Worm (Caenorhabditis elegans) whole organism, L1 larva: Measurements from ENCODE around the gene rig-4.

Experiments used
- Y116A8C.19 ChIP-seq: sonication (generic microtip); optimal IDR thresholded peaks from 2 replicates; lab custom pipeline; 2016; ENCODE audit warnings: missing compliant biosample characterization, missing genetic modification characterization, borderline replicate concordance
- aha-1 ChIP-seq: fragments of 150-350 bp; optimal IDR thresholded peaks from 2 replicates; lab custom pipeline; 2014; ENCODE audit warnings: missing biosample characterization, missing genetic modification characterization
- ama-1 ChIP-seq: fragments of 150-350 bp; optimal IDR thresholded peaks from 2 replicates; lab custom pipeline; 2014
- blmp-1 ChIP-seq: fragments of 150-350 bp; optimal IDR thresholded peaks from 2 replicates; lab custom pipeline; 2014; ENCODE audit warnings: missing biosample characterization, missing genetic modification characterization
- ceh-82 ChIP-seq, 3 experiments: fragments of 150-350 bp in 1 of 3; sonication (generic microtip) in 2 of 3; optimal IDR thresholded peaks; 2 replicates each; lab custom pipeline; 2014 to 2017; ENCODE audit warnings: missing biosample characterization in 3 of 3, missing genetic modification characterization in 3 of 3
- ceh-88 ChIP-seq: fragments of 200-800 bp; sonication (Bioruptor generic); IDR thresholded peaks from 2 replicates; pipeline ENCODE4 v1.3.6; 2022; ENCODE audit warnings: missing genetic modification characterization, missing compliant biosample characterization
- dpl-1 ChIP-seq, 3 experiments: fragments of 150-350 bp in 2 of 3; sonication (generic microtip) in 1 of 3; optimal IDR thresholded peaks; 2 replicates each; lab custom pipeline; 2014 to 2017; ENCODE audit warnings: missing biosample characterization in 3 of 3, missing genetic modification characterization in 3 of 3, missing genetic modification reagents in 3 of 3
- dsc-1 ChIP-seq: sonication (generic microtip); optimal IDR thresholded peaks from 2 replicates; lab custom pipeline; 2016; ENCODE audit warnings: mild to moderate bottlenecking, missing genetic modification characterization, missing compliant biosample characterization
- efl-1 ChIP-seq, 4 experiments: fragments of 150-350 bp; optimal IDR thresholded peaks in 3 of 4; peaks in 1 of 4; 1 replicate in 1 of 4; 2 replicates in 3 of 4; lab custom pipeline; 2014; ENCODE audit warnings: missing biosample characterization in 2 of 4, missing genetic modification characterization in 2 of 4, missing genetic modification reagents in 2 of 4
- efl-3 ChIP-seq: fragments of 200-800 bp; sonication (Bioruptor generic); optimal IDR thresholded peaks from 2 replicates; lab custom pipeline; 2018; ENCODE audit warnings: mild to moderate bottlenecking, missing genetic modification characterization, missing compliant biosample characterization
- egl-27 ChIP-seq, 2 experiments: fragments of 150-350 bp in 1 of 2; sonication (generic microtip); optimal IDR thresholded peaks; 3 replicates each; lab custom pipeline; 2017 to 2018; ENCODE audit warnings: missing biosample characterization in 2 of 2, missing genetic modification characterization in 2 of 2, missing genetic modification reagents in 2 of 2
- elt-3 ChIP-seq, 6 experiments: fragments of 150-350 bp in 1 of 6; sonication (generic microtip); optimal IDR thresholded peaks; 2 replicates each; lab custom pipeline; 2017 to 2018; ENCODE audit warnings: missing biosample characterization in 6 of 6, missing genetic modification characterization in 6 of 6, inconsistent platforms in 1 of 6
- ets-5 ChIP-seq: fragments of 200-800 bp; sonication (Bioruptor generic); IDR thresholded peaks from 2 replicates; pipeline ENCODE4 v1.3.6; 2022; ENCODE audit warnings: missing genetic modification characterization, missing compliant biosample characterization
- fkh-8 ChIP-seq: sonication (generic microtip); optimal IDR thresholded peaks from 2 replicates; lab custom pipeline; 2016; ENCODE audit warnings: mild to moderate bottlenecking, missing genetic modification characterization, missing compliant biosample characterization
- grh-1 ChIP-seq: fragments of 200-800 bp; sonication (Bioruptor generic); IDR thresholded peaks from 2 replicates; pipeline ENCODE4 v1.3.6; 2022; ENCODE audit warnings: missing genetic modification reagents, missing genetic modification characterization, missing compliant biosample characterization
- hlh-17 ChIP-seq: fragments of 200-800 bp; sonication (Bioruptor generic); optimal IDR thresholded peaks from 2 replicates; lab custom pipeline; 2018; ENCODE audit warnings: missing genetic modification characterization, mild to moderate bottlenecking, missing compliant biosample characterization, moderate library complexity, borderline replicate concordance
- hpl-2 ChIP-seq: fragments of 150-350 bp; optimal IDR thresholded peaks from 2 replicates; lab custom pipeline; 2014; ENCODE audit warnings: missing biosample characterization, missing genetic modification reagents, missing genetic modification characterization
- irx-1 ChIP-seq: sonication (generic microtip); optimal IDR thresholded peaks from 2 replicates; lab custom pipeline; 2016; ENCODE audit warnings: missing genetic modification characterization, missing compliant biosample characterization
- lin-14 ChIP-seq: fragments of 200-800 bp; sonication (Bioruptor generic); optimal IDR thresholded peaks from 2 replicates; lab custom pipeline; 2018; ENCODE audit warnings: mild to moderate bottlenecking, missing genetic modification characterization, moderate library complexity, missing compliant biosample characterization
- lir-3 ChIP-seq: sonication (generic microtip); optimal IDR thresholded peaks from 2 replicates; lab custom pipeline; 2016; ENCODE audit warnings: mild to moderate bottlenecking, missing genetic modification characterization, moderate library complexity, missing compliant biosample characterization; ENCODE audit not compliant: poor library complexity
- mef-2 ChIP-seq: fragments of 150-350 bp; optimal IDR thresholded peaks from 2 replicates; lab custom pipeline; 2014; ENCODE audit warnings: missing biosample characterization, missing genetic modification characterization
- mep-1 ChIP-seq: fragments of 150-350 bp; optimal IDR thresholded peaks from 2 replicates; lab custom pipeline; 2014; ENCODE audit warnings: missing biosample characterization, missing genetic modification characterization
- nhr-12 ChIP-seq: sonication (generic microtip); optimal IDR thresholded peaks from 2 replicates; lab custom pipeline; 2017; ENCODE audit warnings: missing biosample characterization, missing genetic modification characterization
- nhr-19 ChIP-seq: fragments of 200-800 bp; sonication (Bioruptor generic); conservative IDR thresholded peaks from 2 replicates; pipeline ENCODE4 v1.3.6; 2022; ENCODE audit warnings: missing genetic modification characterization, missing compliant biosample characterization
- nhr-20 ChIP-seq: sonication (generic microtip); optimal IDR thresholded peaks from 2 replicates; lab custom pipeline; 2016; ENCODE audit warnings: mild to moderate bottlenecking, missing genetic modification characterization, missing compliant biosample characterization
- nhr-28 ChIP-seq: fragments of 150-350 bp; optimal IDR thresholded peaks from 2 replicates; lab custom pipeline; 2014; ENCODE audit warnings: missing biosample characterization, missing genetic modification characterization
- nhr-71 ChIP-seq: sonication (generic microtip); optimal IDR thresholded peaks from 2 replicates; lab custom pipeline; 2016; ENCODE audit warnings: mild to moderate bottlenecking, missing genetic modification characterization, moderate library complexity, missing compliant biosample characterization
- nhr-84 ChIP-seq: sonication (generic microtip); optimal IDR thresholded peaks from 2 replicates; lab custom pipeline; 2017; ENCODE audit warnings: missing biosample characterization, missing genetic modification characterization
- nhr-85 ChIP-seq: sonication (generic microtip); peaks from one replicate; lab custom pipeline; 2016; ENCODE audit warnings: missing genetic modification characterization, inconsistent platforms, missing compliant biosample characterization
- nhr-90 ChIP-seq: sonication (generic microtip); optimal IDR thresholded peaks from 2 replicates; lab custom pipeline; 2016; ENCODE audit warnings: mild to moderate bottlenecking, missing genetic modification characterization, missing compliant biosample characterization; ENCODE audit not compliant: poor library complexity
- pag-3 ChIP-seq: sonication (generic microtip); optimal IDR thresholded peaks from 2 replicates; lab custom pipeline; 2017; ENCODE audit warnings: missing genetic modification characterization, mild to moderate bottlenecking, missing compliant biosample characterization, antibody characterized with exemption, borderline replicate concordance; ENCODE audit not compliant: insufficient read depth
- snu-23 ChIP-seq: sonication (generic microtip); optimal IDR thresholded peaks from 2 replicates; lab custom pipeline; 2016; ENCODE audit warnings: missing genetic modification characterization, missing compliant biosample characterization
- sox-4 ChIP-seq: sonication (generic microtip); optimal IDR thresholded peaks from 2 replicates; lab custom pipeline; 2016; ENCODE audit warnings: missing genetic modification characterization, missing compliant biosample characterization
- tbx-2 ChIP-seq: sonication (generic microtip); optimal IDR thresholded peaks from 2 replicates; lab custom pipeline; 2016; ENCODE audit warnings: missing genetic modification characterization, missing compliant biosample characterization
- unc-130 ChIP-seq: fragments of 150-350 bp; optimal IDR thresholded peaks from 2 replicates; lab custom pipeline; 2017; ENCODE audit warnings: missing biosample characterization, missing genetic modification characterization, inconsistent platforms
- zip-4 ChIP-seq: fragments of 200-800 bp; sonication (Bioruptor generic); optimal IDR thresholded peaks from 2 replicates; lab custom pipeline; 2018; ENCODE audit warnings: mild to moderate bottlenecking, missing genetic modification characterization, moderate library complexity, missing compliant biosample characterization
- ztf-4 ChIP-seq: fragments of 150-350 bp; optimal IDR thresholded peaks from 2 replicates; lab custom pipeline; 2014; ENCODE audit warnings: missing biosample characterization, missing genetic modification characterization

Gene rig-4

ce11 chrIV:8004019-8004418 lies at the start of gene rig-4:
Gene rig-4, minus strand, starts transcription at chrIV:8004119.
- TF ChIP-seq lin-14 (GFP tag; lab: Kevin White, UChicago), result no peak
- no peak for TF ChIP-seq mef-2
- TF ChIP-seq ama-1 (lab: Kevin White, UChicago), result no peak
- no peak for TF ChIP-seq sox-4 (tag; lab: Kevin White, UChicago)
- no peak for TF ChIP-seq mep-1 (tag; lab: Kevin White, UChicago)
- no peak for TF ChIP-seq dpl-1 (GFP tag; optimal IDR thresholded peaks at IDR 0.05; lab: Kevin White, UChicago)
- no peak for TF ChIP-seq hlh-17 (GFP tag; lab: Kevin White, UChicago)
- TF ChIP-seq hpl-2 (GFP tag; lab: Kevin White, UChicago), result no peak
- no peak for TF ChIP-seq ceh-88 (GFP tag; lab: Robert Waterston, UW)
- no peak for TF ChIP-seq nhr-90 (tag; lab: Kevin White, UChicago)
- TF ChIP-seq aha-1 (tag; lab: Kevin White, UChicago), result no peak
- no peak for TF ChIP-seq grh-1 (GFP tag; lab: Robert Waterston, UW)
- no peak for TF ChIP-seq nhr-12 (tag; lab: Kevin White, UChicago)
- no peak for TF ChIP-seq ztf-4 (tag; lab: Kevin White, UChicago)

ce11 chrIV:8052694-8053093 lies 48.8 kb upstream of the rig-4 start:
- TF ChIP-seq ceh-82 (tag; optimal IDR thresholded peaks at IDR 0.05; lab: Kevin White, UChicago) (no peak), lin-14 (GFP tag; lab: Kevin White, UChicago) (peak; percentile 61), Y116A8C.19 (tag; lab: Kevin White, UChicago) (no peak)
- TF ChIP-seq, all 84 proteins: peak for 1

- no peak for TF ChIP-seq aha-1 (tag; lab: Kevin White, UChicago)
- TF ChIP-seq lir-3 (tag; lab: Kevin White, UChicago), result no peak
- no peak for TF ChIP-seq nhr-19 (GFP tag; lab: Robert Waterston, UW)
These were observed 44.2 kb upstream of the rig-4 start for ce11 chrIV:8048083-8048482.

ce11 chrIV:8044574-8044973 lies 40.7 kb upstream of the rig-4 start, which contains the start of gene nhr-258:
Gene nhr-258, plus strand, starts transcription at chrIV:8044938.
- TF ChIP-seq dsc-1 (tag; lab: Kevin White, UChicago) (peak; percentile 11), lin-14 (GFP tag; lab: Kevin White, UChicago) (peak; percentile 19), elt-3 (tag; optimal IDR thresholded peaks at IDR 0.05; lab: Kevin White, UChicago) (peak in 4 of 6 experiments; percentile 59 to 66 (median 63)), efl-3 (GFP tag; lab: Kevin White, UChicago) (no peak), pag-3 (tag; lab: Kevin White, UChicago) (no peak), fkh-8 (tag; lab: Kevin White, UChicago) (no peak), nhr-20 (peak; percentile 35), tbx-2 (no peak), nhr-28 (tag; lab: Kevin White, UChicago) (no peak), efl-1 (optimal IDR thresholded peaks at IDR 0.05; lab: Kevin White, UChicago) (no peak), efl-1 (GFP tag; optimal IDR thresholded peaks at IDR 0.05 in 1 of 2; lab: Kevin White, UChicago) (no peak), Y116A8C.19 (tag; lab: Kevin White, UChicago) (no peak), zip-4 (GFP tag; lab: Kevin White, UChicago) (no peak), nhr-71 (peak; percentile 38), nhr-85 (peak; percentile 88), nhr-84 (no peak), blmp-1 (peak; percentile 64), aha-1 (tag; lab: Kevin White, UChicago) (no peak), ets-5 (no peak)
- TF ChIP-seq, all 84 proteins: peak for 7

ce11 chrIV:8043722-8044121 lies 39.8 kb upstream of the rig-4 start:
- TF ChIP-seq elt-3 (tag; optimal IDR thresholded peaks at IDR 0.05; lab: Kevin White, UChicago) (peak in 1 of 6 experiments; percentile 15), egl-27 (tag; optimal IDR thresholded peaks at IDR 0.05; lab: Kevin White, UChicago) (no peak), nhr-85 (peak; percentile 86), irx-1 (tag; lab: Kevin White, UChicago) (no peak), nhr-71 (peak; percentile 44), grh-1 (GFP tag; lab: Robert Waterston, UW) (0 out of 2 replicates have a peak, but pooled peaks have one; percentile 12), snu-23 (peak; percentile 22), nhr-20 (peak; percentile 41), unc-130 (no peak)
- TF ChIP-seq, all 84 proteins: peak for 6
